Worm (Caenorhabditis elegans) whole organism, L1 larva: Measurements from ENCODE around the gene R09F10.8.

ENCODE experiments used
- F16B12.6 ChIP-seq: fragments of 150-350 bp; optimal IDR thresholded peaks from 2 replicates; lab custom pipeline; 2014; ENCODE audit warnings: missing biosample characterization, missing genetic modification characterization
- Y116A8C.19 ChIP-seq: sonication (generic microtip); optimal IDR thresholded peaks from 2 replicates; lab custom pipeline; 2016; ENCODE audit warnings: missing compliant biosample characterization, missing genetic modification characterization, borderline replicate concordance
- aha-1 ChIP-seq: fragments of 150-350 bp; optimal IDR thresholded peaks from 2 replicates; lab custom pipeline; 2014; ENCODE audit warnings: missing biosample characterization, missing genetic modification characterization
- ama-1 ChIP-seq: fragments of 150-350 bp; optimal IDR thresholded peaks from 2 replicates; lab custom pipeline; 2014
- blmp-1 ChIP-seq: fragments of 150-350 bp; optimal IDR thresholded peaks from 2 replicates; lab custom pipeline; 2014; ENCODE audit warnings: missing biosample characterization, missing genetic modification characterization
- ceh-63 ChIP-seq: fragments of 200-800 bp; sonication (Bioruptor generic); optimal IDR thresholded peaks from 2 replicates; lab custom pipeline; 2018; ENCODE audit warnings: mild to moderate bottlenecking, missing genetic modification characterization, missing compliant biosample characterization
- ceh-82 ChIP-seq, 3 experiments: fragments of 150-350 bp in 1 of 3; sonication (generic microtip) in 2 of 3; optimal IDR thresholded peaks; 2 replicates each; lab custom pipeline; 2014 to 2017; ENCODE audit warnings: missing biosample characterization in 3 of 3, missing genetic modification characterization in 3 of 3
- ceh-88 ChIP-seq: fragments of 200-800 bp; sonication (Bioruptor generic); IDR thresholded peaks from 2 replicates; pipeline ENCODE4 v1.3.6; 2022; ENCODE audit warnings: missing genetic modification characterization, missing compliant biosample characterization
- ceh-90 ChIP-seq: sonication (generic microtip); optimal IDR thresholded peaks from 2 replicates; lab custom pipeline; 2016; ENCODE audit warnings: missing genetic modification characterization, missing compliant biosample characterization
- ces-1 ChIP-seq: fragments of 150-350 bp; optimal IDR thresholded peaks from 2 replicates; lab custom pipeline; 2014; ENCODE audit warnings: missing biosample characterization, missing genetic modification reagents, missing genetic modification characterization
- efl-3 ChIP-seq: fragments of 200-800 bp; sonication (Bioruptor generic); optimal IDR thresholded peaks from 2 replicates; lab custom pipeline; 2018; ENCODE audit warnings: mild to moderate bottlenecking, missing genetic modification characterization, missing compliant biosample characterization
- egl-13 ChIP-seq: sonication (generic microtip); optimal IDR thresholded peaks from 2 replicates; lab custom pipeline; 2016; ENCODE audit warnings: missing genotype, missing genetic modification reagents, missing genetic modification characterization, missing compliant biosample characterization
- egl-27 ChIP-seq, 2 experiments: fragments of 150-350 bp in 1 of 2; sonication (generic microtip); optimal IDR thresholded peaks; 3 replicates each; lab custom pipeline; 2017 to 2018; ENCODE audit warnings: missing biosample characterization in 2 of 2, missing genetic modification characterization in 2 of 2, missing genetic modification reagents in 2 of 2
- fkh-10 ChIP-seq: sonication (generic microtip); optimal IDR thresholded peaks from 2 replicates; lab custom pipeline; 2017; ENCODE audit warnings: missing biosample characterization, missing genetic modification reagents, missing genetic modification characterization
- fkh-4 ChIP-seq: sonication (generic microtip); optimal IDR thresholded peaks from 2 replicates; lab custom pipeline; 2016; ENCODE audit warnings: missing compliant biosample characterization, missing genetic modification characterization, borderline replicate concordance
- fkh-8 ChIP-seq: sonication (generic microtip); optimal IDR thresholded peaks from 2 replicates; lab custom pipeline; 2016; ENCODE audit warnings: mild to moderate bottlenecking, missing genetic modification characterization, missing compliant biosample characterization
- hlh-17 ChIP-seq: fragments of 200-800 bp; sonication (Bioruptor generic); optimal IDR thresholded peaks from 2 replicates; lab custom pipeline; 2018; ENCODE audit warnings: missing genetic modification characterization, mild to moderate bottlenecking, missing compliant biosample characterization, moderate library complexity, borderline replicate concordance
- hlh-4 ChIP-seq: sonication (generic microtip); optimal IDR thresholded peaks from 2 replicates; lab custom pipeline; 2016; ENCODE audit warnings: mild to moderate bottlenecking, missing genetic modification characterization, missing compliant biosample characterization
- irx-1 ChIP-seq: sonication (generic microtip); optimal IDR thresholded peaks from 2 replicates; lab custom pipeline; 2016; ENCODE audit warnings: missing genetic modification characterization, missing compliant biosample characterization
- jun-1 ChIP-seq: fragments of 150-350 bp; optimal IDR thresholded peaks from 2 replicates; lab custom pipeline; 2014; ENCODE audit warnings: missing biosample characterization, missing genetic modification reagents, missing genetic modification characterization
- lin-13 ChIP-seq: fragments of 150-350 bp; optimal IDR thresholded peaks from 2 replicates; lab custom pipeline; 2014; ENCODE audit warnings: missing biosample characterization, missing genetic modification reagents, missing genetic modification characterization
- lsy-2 ChIP-seq, 2 experiments: fragments of 150-350 bp; optimal IDR thresholded peaks; 2 replicates each; lab custom pipeline; 2014; ENCODE audit warnings: missing biosample characterization in 2 of 2, missing genetic modification characterization in 2 of 2
- mab-9 ChIP-seq: fragments of 200-800 bp; sonication (Bioruptor generic); IDR thresholded peaks from 2 replicates; pipeline ENCODE4 v1.3.6; 2022; ENCODE audit warnings: missing genetic modification reagents, missing genetic modification characterization, missing compliant biosample characterization
- mef-2 ChIP-seq: fragments of 150-350 bp; optimal IDR thresholded peaks from 2 replicates; lab custom pipeline; 2014; ENCODE audit warnings: missing biosample characterization, missing genetic modification characterization
- nhr-12 ChIP-seq: sonication (generic microtip); optimal IDR thresholded peaks from 2 replicates; lab custom pipeline; 2017; ENCODE audit warnings: missing biosample characterization, missing genetic modification characterization
- nhr-19 ChIP-seq: fragments of 200-800 bp; sonication (Bioruptor generic); conservative IDR thresholded peaks from 2 replicates; pipeline ENCODE4 v1.3.6; 2022; ENCODE audit warnings: missing genetic modification characterization, missing compliant biosample characterization
- nhr-20 ChIP-seq: sonication (generic microtip); optimal IDR thresholded peaks from 2 replicates; lab custom pipeline; 2016; ENCODE audit warnings: mild to moderate bottlenecking, missing genetic modification characterization, missing compliant biosample characterization
- nhr-28 ChIP-seq: fragments of 150-350 bp; optimal IDR thresholded peaks from 2 replicates; lab custom pipeline; 2014; ENCODE audit warnings: missing biosample characterization, missing genetic modification characterization
- nhr-76 ChIP-seq: sonication (generic microtip); optimal IDR thresholded peaks from 2 replicates; lab custom pipeline; 2017; ENCODE audit warnings: missing biosample characterization, missing genetic modification characterization
- nhr-77 ChIP-seq: fragments of 150-350 bp; optimal IDR thresholded peaks from 2 replicates; lab custom pipeline; 2014; ENCODE audit warnings: missing biosample characterization, missing genetic modification characterization
- nhr-84 ChIP-seq: sonication (generic microtip); optimal IDR thresholded peaks from 2 replicates; lab custom pipeline; 2017; ENCODE audit warnings: missing biosample characterization, missing genetic modification characterization
- nhr-85 ChIP-seq: sonication (generic microtip); peaks from one replicate; lab custom pipeline; 2016; ENCODE audit warnings: missing genetic modification characterization, inconsistent platforms, missing compliant biosample characterization
- nhr-90 ChIP-seq: sonication (generic microtip); optimal IDR thresholded peaks from 2 replicates; lab custom pipeline; 2016; ENCODE audit warnings: mild to moderate bottlenecking, missing genetic modification characterization, missing compliant biosample characterization; ENCODE audit not compliant: poor library complexity
- pax-3 ChIP-seq: fragments of 200-800 bp; sonication (Bioruptor generic); optimal IDR thresholded peaks from 2 replicates; lab custom pipeline; 2018; ENCODE audit warnings: mild to moderate bottlenecking, missing genetic modification characterization, moderate library complexity, missing compliant biosample characterization
- pqm-1 ChIP-seq: sonication (generic microtip); optimal IDR thresholded peaks from 3 replicates; lab custom pipeline; 2017; ENCODE audit warnings: missing biosample characterization, missing genetic modification characterization
- snpc-4 ChIP-seq: fragments of 150-350 bp; optimal IDR thresholded peaks from 2 replicates; lab custom pipeline; 2014; ENCODE audit warnings: missing biosample characterization, missing genetic modification characterization
- sptf-1 ChIP-seq: fragments of 150-350 bp; optimal IDR thresholded peaks from 2 replicates; lab custom pipeline; 2014; ENCODE audit warnings: missing biosample characterization, missing genetic modification characterization
- sup-37 ChIP-seq: fragments of 200-800 bp; sonication (Bioruptor generic); optimal IDR thresholded peaks from 2 replicates; lab custom pipeline; 2018; ENCODE audit warnings: mild to moderate bottlenecking, missing genetic modification characterization, missing compliant biosample characterization
- tbx-2 ChIP-seq: sonication (generic microtip); optimal IDR thresholded peaks from 2 replicates; lab custom pipeline; 2016; ENCODE audit warnings: missing genetic modification characterization, missing compliant biosample characterization
- tlp-1 ChIP-seq: fragments of 150-350 bp; optimal IDR thresholded peaks from 2 replicates; lab custom pipeline; 2014; ENCODE audit warnings: missing biosample characterization, missing genetic modification characterization
- unc-130 ChIP-seq: fragments of 150-350 bp; optimal IDR thresholded peaks from 2 replicates; lab custom pipeline; 2017; ENCODE audit warnings: missing biosample characterization, missing genetic modification characterization, inconsistent platforms
- unc-30 ChIP-seq: sonication (generic microtip); optimal IDR thresholded peaks from 2 replicates; lab custom pipeline; 2017; ENCODE audit warnings: missing biosample characterization, missing genetic modification characterization
- unc-86 ChIP-seq: sonication (generic microtip); optimal IDR thresholded peaks from 2 replicates; lab custom pipeline; 2016; ENCODE audit warnings: missing genetic modification characterization, missing compliant biosample characterization
- vab-15 ChIP-seq: sonication (generic microtip); optimal IDR thresholded peaks from 2 replicates; lab custom pipeline; 2017; ENCODE audit warnings: missing genotype, mild to moderate bottlenecking, missing genetic modification characterization, missing compliant biosample characterization
- zip-4 ChIP-seq: fragments of 200-800 bp; sonication (Bioruptor generic); optimal IDR thresholded peaks from 2 replicates; lab custom pipeline; 2018; ENCODE audit warnings: mild to moderate bottlenecking, missing genetic modification characterization, moderate library complexity, missing compliant biosample characterization
- ztf-4 ChIP-seq: fragments of 150-350 bp; optimal IDR thresholded peaks from 2 replicates; lab custom pipeline; 2014; ENCODE audit warnings: missing biosample characterization, missing genetic modification characterization

The R09F10.8 gene

DNA sequence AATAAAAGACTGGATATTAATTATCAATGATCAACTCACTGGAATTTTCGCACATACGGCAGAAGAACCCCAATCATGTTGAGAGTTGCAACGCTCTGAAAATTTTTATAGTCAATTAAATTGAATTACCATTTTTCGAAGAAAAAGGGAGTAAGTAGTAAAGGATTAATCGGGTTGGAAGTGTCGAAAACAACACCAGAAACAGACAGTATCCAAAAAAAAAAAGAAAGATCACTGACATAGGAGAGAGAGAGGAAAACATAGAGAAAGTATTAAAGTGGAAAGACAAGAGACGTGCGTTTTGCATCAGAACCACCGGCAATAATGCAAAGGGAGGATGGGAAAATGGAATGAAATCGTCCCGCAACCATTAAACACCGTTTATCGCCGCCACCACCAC lies 24.0 kb downstream of the R09F10.8 start, which contains the start of gene inx-5:
Gene inx-5 (minus strand): TSS at position 101 of the 400 bp plus-strand sequence.
- TF ChIP-seq blmp-1 (tag; lab: Kevin White, UChicago): peak; percentile 18
- TF ChIP-seq ceh-88: no peak

DNA sequence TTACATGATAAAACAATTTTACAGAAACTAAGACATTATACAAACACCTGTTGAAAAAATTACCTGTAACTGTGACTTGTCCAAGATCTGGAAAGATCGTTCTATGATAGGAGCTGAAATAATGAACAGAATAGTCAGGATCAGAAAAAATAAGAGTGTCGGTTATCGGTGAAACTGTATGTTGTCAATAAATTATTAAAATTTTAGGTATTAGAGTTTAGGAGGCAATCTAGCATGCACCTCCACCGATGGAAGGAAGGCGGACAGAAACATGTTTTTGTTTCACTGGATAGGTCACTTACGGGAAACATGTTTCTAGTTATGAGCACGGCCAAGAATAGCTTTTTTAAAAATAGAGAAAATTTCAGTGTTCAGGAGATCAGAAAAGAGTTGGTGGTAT lies 26.7 kb downstream of the R09F10.8 start, which contains the start of gene ced-13:
Gene ced-13 (minus strand): TSS at position 101 of the 400 bp plus-strand sequence.
- no peak for TF ChIP-seq F16B12.6
- TF ChIP-seq nhr-20 (tag; lab: Kevin White, UChicago): no peak
- no peak for TF ChIP-seq nhr-77 (tag; lab: Kevin White, UChicago)
- no peak for TF ChIP-seq ceh-88
- no peak for TF ChIP-seq egl-13
- no peak for TF ChIP-seq mab-9 (GFP tag; lab: Robert Waterston, UW)
- TF ChIP-seq aha-1 (tag; lab: Kevin White, UChicago): no peak

DNA sequence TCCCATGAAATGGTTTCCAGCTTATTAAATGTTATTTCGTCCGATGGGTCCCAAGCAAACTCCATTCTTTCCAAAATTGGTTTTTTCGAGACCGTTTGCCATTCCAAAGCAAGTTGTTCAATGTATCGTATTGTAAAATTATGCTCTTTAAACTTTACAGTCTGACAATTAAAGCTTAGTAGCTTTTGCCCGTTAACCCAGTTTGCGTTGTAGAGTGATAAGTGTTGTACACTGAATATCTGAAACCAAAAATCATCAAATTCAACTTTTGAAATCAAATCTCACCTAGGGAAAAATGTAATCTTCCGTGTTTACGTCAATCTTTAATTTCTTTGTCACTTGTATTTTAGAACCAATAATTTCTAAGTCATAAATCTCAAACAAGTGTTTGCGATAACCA lies 28.9 kb downstream of the R09F10.8 start:
- TF ChIP-seq vab-15 (tag; lab: Kevin White, UChicago) (no peak), nhr-19 (GFP tag; lab: Robert Waterston, UW) (no peak), unc-30 (no peak), zip-4 (no peak), tbx-2 (no peak), efl-3 (no peak), sptf-1 (tag; lab: Kevin White, UChicago) (no peak), egl-27 (tag; optimal IDR thresholded peaks at IDR 0.05; lab: Kevin White, UChicago) (no peak), nhr-84 (tag; lab: Kevin White, UChicago) (no peak), ces-1 (GFP tag; lab: Kevin White, UChicago) (no peak), lin-13 (GFP tag; lab: Kevin White, UChicago) (no peak), F16B12.6 (no peak), ceh-82 (tag; optimal IDR thresholded peaks at IDR 0.05; lab: Kevin White, UChicago) (no peak)

DNA sequence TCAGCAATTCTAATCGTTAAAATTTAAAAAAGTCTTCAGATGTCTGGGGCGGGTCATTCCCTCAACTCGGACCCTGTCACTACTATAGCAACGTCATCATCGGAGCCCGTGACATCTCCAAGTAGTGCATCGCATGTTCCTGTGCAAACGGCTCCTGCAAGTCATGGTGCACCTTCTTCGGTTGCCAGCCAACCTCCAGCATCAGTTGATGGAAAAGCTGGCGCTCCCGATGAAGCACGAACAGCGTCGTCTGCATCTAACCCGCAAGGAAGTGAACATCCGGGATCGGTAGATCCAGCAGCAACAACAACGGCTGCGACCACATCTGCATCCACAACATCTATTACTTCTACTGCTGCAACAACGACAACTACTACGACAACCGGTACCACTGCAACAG lies 31.7 kb downstream of the R09F10.8 start, which contains the start of gene R09F10.3:
Gene R09F10.3 (plus strand): TSS at position 40 of the 400 bp plus-strand sequence.
- TF ChIP-seq pax-3 (tag; lab: Kevin White, UChicago): no peak
- no peak for TF ChIP-seq nhr-28 (tag; lab: Kevin White, UChicago)
- TF ChIP-seq nhr-12 (tag; lab: Kevin White, UChicago): no peak
- no peak for TF ChIP-seq unc-86 (tag; lab: Kevin White, UChicago)
- TF ChIP-seq ceh-90 (tag; lab: Kevin White, UChicago): no peak
- TF ChIP-seq ama-1 (lab: Kevin White, UChicago): no peak
- no peak for TF ChIP-seq Y116A8C.19
- TF ChIP-seq fkh-4 (tag; lab: Kevin White, UChicago): no peak
- TF ChIP-seq mab-9 (GFP tag; lab: Robert Waterston, UW): no peak
- TF ChIP-seq egl-13: no peak
- TF ChIP-seq nhr-20 (tag; lab: Kevin White, UChicago): no peak
- no peak for TF ChIP-seq ceh-88
- TF ChIP-seq hlh-17 (GFP tag; lab: Kevin White, UChicago): no peak
- TF ChIP-seq sup-37: no peak
- TF ChIP-seq vab-15 (tag; lab: Kevin White, UChicago): no peak
- no peak for TF ChIP-seq hlh-4
- TF ChIP-seq ceh-63: no peak

DNA sequence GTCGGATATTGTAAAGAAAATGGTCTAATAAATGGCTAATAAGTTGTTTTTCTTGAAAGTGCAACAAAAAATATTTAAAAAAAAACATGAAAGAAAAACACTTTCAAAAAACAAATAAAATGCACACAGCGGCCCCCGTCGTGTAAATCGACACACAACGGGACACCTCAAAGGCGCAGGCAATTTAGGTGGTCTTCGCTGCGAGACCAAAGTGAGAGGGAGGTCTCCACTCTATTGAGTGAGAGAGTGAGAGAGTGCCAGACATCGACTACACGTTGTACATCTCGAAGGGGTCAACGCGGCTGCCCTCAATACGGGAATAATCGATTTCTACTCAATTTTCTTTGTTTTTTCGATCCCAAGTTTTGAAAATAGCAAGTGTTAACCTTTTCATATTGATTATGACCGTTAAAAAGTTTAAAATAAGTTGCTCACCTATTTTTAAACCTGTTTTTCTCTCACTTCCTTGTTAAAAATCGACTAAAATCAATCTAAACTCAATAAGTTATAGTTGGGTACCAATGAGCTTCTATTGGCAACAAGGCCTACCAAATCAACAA lies 39.4 kb downstream of the R09F10.8 start, which contains the start of gene sec-16A.2:
Gene sec-16A.2 (plus strand): TSS at position 510 of the 560 bp plus-strand sequence.
- peak; percentile 68 for TF ChIP-seq nhr-20 (tag; lab: Kevin White, UChicago)
- TF ChIP-seq efl-3: no peak
- no peak for TF ChIP-seq snpc-4 (tag; lab: Kevin White, UChicago)
- TF ChIP-seq jun-1 (tag; lab: Kevin White, UChicago): peak; percentile 4
- TF ChIP-seq nhr-90 (tag; lab: Kevin White, UChicago): peak; percentile 32
- TF ChIP-seq lsy-2 (tag; optimal IDR thresholded peaks at IDR 0.05; lab: Kevin White, UChicago): peak; percentile 57 to 80
- no peak for TF ChIP-seq Y116A8C.19
- no peak for TF ChIP-seq unc-30
- no peak for TF ChIP-seq fkh-10 (GFP tag; lab: Kevin White, UChicago)
- peak; percentile 82 for TF ChIP-seq nhr-85 (tag; lab: Kevin White, UChicago)
- no peak for TF ChIP-seq ztf-4 (tag; lab: Kevin White, UChicago)
- peak; percentile 7 for TF ChIP-seq unc-130 (tag; lab: Kevin White, UChicago)
- no peak for TF ChIP-seq tlp-1 (tag; lab: Kevin White, UChicago)
- TF ChIP-seq pqm-1 (tag; lab: Kevin White, UChicago): no peak
- TF ChIP-seq irx-1 (tag; lab: Kevin White, UChicago): peak; percentile 11
- no peak for TF ChIP-seq nhr-76 (tag; lab: Kevin White, UChicago)
- TF ChIP-seq mef-2 (tag; lab: Kevin White, UChicago): no peak
- TF ChIP-seq fkh-8 (tag; lab: Kevin White, UChicago): peak; percentile 21
- TF ChIP-seq egl-27 (tag; optimal IDR thresholded peaks at IDR 0.05; lab: Kevin White, UChicago): no peak
